Worm (Caenorhabditis elegans) whole organism, L3 larva: ENCODE results near the gene F43C11.3.

Source experiments
- ZK546.5 ChIP-seq: sonication (generic microtip); optimal IDR thresholded peaks from 2 replicates; lab custom pipeline; 2017; ENCODE audit warnings: missing biosample characterization, missing genetic modification characterization
- aly-2 ChIP-seq: fragments of 150-350 bp; optimal IDR thresholded peaks from 2 replicates; lab custom pipeline; 2014; ENCODE audit warnings: missing biosample characterization, missing genetic modification characterization
- ama-1 ChIP-seq: fragments of 150-350 bp; optimal IDR thresholded peaks from 2 replicates; lab custom pipeline; 2018
- ceh-16 ChIP-seq: sonication (generic microtip); optimal IDR thresholded peaks from 2 replicates; lab custom pipeline; 2017; ENCODE audit warnings: missing biosample characterization, missing genetic modification characterization
- ceh-28 ChIP-seq: fragments of 150-350 bp; optimal IDR thresholded peaks from 2 replicates; lab custom pipeline; 2014; ENCODE audit warnings: missing biosample characterization, missing genetic modification reagents, missing genetic modification characterization
- ceh-82 ChIP-seq: fragments of 150-350 bp; optimal IDR thresholded peaks from 2 replicates; lab custom pipeline; 2014; ENCODE audit warnings: missing biosample characterization, missing genetic modification characterization
- ceh-9 ChIP-seq: sonication (generic microtip); optimal IDR thresholded peaks from 2 replicates; lab custom pipeline; 2018; ENCODE audit warnings: missing biosample characterization, missing genetic modification characterization
- daf-12 ChIP-seq: fragments of 150-350 bp; optimal IDR thresholded peaks from 2 replicates; lab custom pipeline; 2014; ENCODE audit warnings: missing biosample characterization, missing genetic modification reagents, missing genetic modification characterization
- elt-1 ChIP-seq: fragments of 150-350 bp; optimal IDR thresholded peaks from 2 replicates; lab custom pipeline; 2014; ENCODE audit warnings: missing biosample characterization, missing genetic modification characterization
- elt-2 ChIP-seq: sonication (generic microtip); optimal IDR thresholded peaks from 2 replicates; lab custom pipeline; 2016; ENCODE audit warnings: missing genetic modification reagents, mild to moderate bottlenecking, missing genetic modification characterization, missing compliant biosample characterization
- eor-1 ChIP-seq, 2 experiments: fragments of 150-350 bp; optimal IDR thresholded peaks; 2 replicates each; lab custom pipeline; 2014 to 2018; ENCODE audit warnings: missing biosample characterization in 2 of 2, missing genetic modification characterization in 2 of 2
- fkh-10 ChIP-seq: sonication (generic microtip); optimal IDR thresholded peaks from 2 replicates; lab custom pipeline; 2017; ENCODE audit warnings: missing biosample characterization, missing genetic modification reagents, missing genetic modification characterization
- fkh-2 ChIP-seq: fragments of 150-350 bp; optimal IDR thresholded peaks from 2 replicates; lab custom pipeline; 2014; ENCODE audit warnings: missing biosample characterization, missing genetic modification reagents, missing genetic modification characterization
- fos-1 ChIP-seq: fragments of 150-350 bp; optimal IDR thresholded peaks from 2 replicates; lab custom pipeline; 2014; ENCODE audit warnings: missing biosample characterization, missing genetic modification characterization
- hmg-11 ChIP-seq: sonication (generic microtip); optimal IDR thresholded peaks from 2 replicates; lab custom pipeline; 2016; ENCODE audit warnings: missing genetic modification characterization, missing compliant biosample characterization
- jun-1 ChIP-seq: fragments of 150-350 bp; optimal IDR thresholded peaks from 2 replicates; lab custom pipeline; 2014; ENCODE audit warnings: missing biosample characterization, missing genetic modification reagents, missing genetic modification characterization
- lin-15B ChIP-seq: fragments of 150-350 bp; optimal IDR thresholded peaks from 2 replicates; lab custom pipeline; 2014; ENCODE audit warnings: missing biosample characterization, missing genetic modification characterization
- lsy-12 ChIP-seq: sonication (generic microtip); optimal IDR thresholded peaks from 2 replicates; lab custom pipeline; 2016; ENCODE audit warnings: mild to moderate bottlenecking, missing genetic modification characterization, missing compliant biosample characterization
- mdl-1 ChIP-seq: fragments of 150-350 bp; optimal IDR thresholded peaks from 2 replicates; lab custom pipeline; 2014; ENCODE audit warnings: missing biosample characterization, missing genetic modification characterization
- mml-1 ChIP-seq: fragments of 150-350 bp; sonication (generic microtip); optimal IDR thresholded peaks from 3 replicates; lab custom pipeline; 2014; ENCODE audit warnings: missing biosample characterization, missing genetic modification characterization
- nfya-1 ChIP-seq: sonication (generic microtip); optimal IDR thresholded peaks from 2 replicates; lab custom pipeline; 2017; ENCODE audit warnings: missing genetic modification characterization, mild to moderate bottlenecking, missing compliant biosample characterization, antibody characterized with exemption, moderate library complexity; ENCODE audit not compliant: insufficient read depth
- nhr-12 ChIP-seq: fragments of 150-350 bp; optimal IDR thresholded peaks from 2 replicates; lab custom pipeline; 2014; ENCODE audit warnings: missing biosample characterization, missing genetic modification characterization
- nhr-23 ChIP-seq: fragments of 150-350 bp; optimal IDR thresholded peaks from 2 replicates; lab custom pipeline; 2014; ENCODE audit warnings: missing biosample characterization, missing genetic modification reagents, missing genetic modification characterization
- nhr-237 ChIP-seq: fragments of 150-350 bp; optimal IDR thresholded peaks from 2 replicates; lab custom pipeline; 2014; ENCODE audit warnings: missing biosample characterization, missing genetic modification characterization
- nhr-25 ChIP-seq: sonication (generic microtip); optimal IDR thresholded peaks from 2 replicates; lab custom pipeline; 2017; ENCODE audit warnings: missing biosample characterization, missing genetic modification characterization
- nhr-43 ChIP-seq: sonication (generic microtip); optimal IDR thresholded peaks from 2 replicates; lab custom pipeline; 2016; ENCODE audit warnings: mild to moderate bottlenecking, missing genetic modification characterization, missing compliant biosample characterization; ENCODE audit not compliant: poor library complexity, severe bottlenecking
- nhr-67 ChIP-seq: fragments of 150-350 bp; optimal IDR thresholded peaks from 2 replicates; lab custom pipeline; 2014; ENCODE audit warnings: missing biosample characterization, missing genetic modification characterization
- nhr-76 ChIP-seq: fragments of 150-350 bp; sonication (generic microtip); optimal IDR thresholded peaks from 5 replicates; lab custom pipeline; 2014; ENCODE audit warnings: missing biosample characterization, missing genetic modification characterization
- nhr-77 ChIP-seq: fragments of 150-350 bp; optimal IDR thresholded peaks from 2 replicates; lab custom pipeline; 2014; ENCODE audit warnings: missing biosample characterization, missing genetic modification characterization
- pha-4 ChIP-seq: fragments of 150-350 bp; optimal IDR thresholded peaks from 2 replicates; lab custom pipeline; 2014; ENCODE audit warnings: missing biosample characterization, missing genetic modification reagents, missing genetic modification characterization
- pqm-1 ChIP-seq: fragments of 150-350 bp; optimal IDR thresholded peaks from 2 replicates; lab custom pipeline; 2017; ENCODE audit warnings: missing biosample characterization, missing genetic modification characterization, inconsistent platforms
- sea-2 ChIP-seq: fragments of 150-350 bp; sonication (generic microtip); optimal IDR thresholded peaks from 4 replicates; lab custom pipeline; 2014; ENCODE audit warnings: missing biosample characterization, missing genetic modification reagents, missing genetic modification characterization
- skn-1 ChIP-seq: fragments of 150-350 bp; optimal IDR thresholded peaks from 2 replicates; lab custom pipeline; 2014; ENCODE audit warnings: missing biosample characterization, missing genetic modification characterization
- snpc-4 ChIP-seq: fragments of 150-350 bp; optimal IDR thresholded peaks from 2 replicates; lab custom pipeline; 2014; ENCODE audit warnings: missing biosample characterization, missing genetic modification characterization
- unc-39 ChIP-seq: sonication (generic microtip); optimal IDR thresholded peaks from 4 replicates; lab custom pipeline; 2017; ENCODE audit warnings: missing biosample characterization, missing genetic modification characterization
- unc-62 ChIP-seq: fragments of 150-350 bp; sonication (generic microtip); optimal IDR thresholded peaks from 4 replicates; lab custom pipeline; 2014; ENCODE audit warnings: missing biosample characterization, missing genetic modification reagents, missing genetic modification characterization
- zag-1 ChIP-seq: fragments of 150-350 bp; optimal IDR thresholded peaks from 2 replicates; lab custom pipeline; 2014; ENCODE audit warnings: missing biosample characterization, missing genetic modification characterization
- ztf-4 ChIP-seq: fragments of 150-350 bp; optimal IDR thresholded peaks from 2 replicates; lab custom pipeline; 2014; ENCODE audit warnings: missing biosample characterization, missing genetic modification characterization

Gene F43C11.3

DNA sequence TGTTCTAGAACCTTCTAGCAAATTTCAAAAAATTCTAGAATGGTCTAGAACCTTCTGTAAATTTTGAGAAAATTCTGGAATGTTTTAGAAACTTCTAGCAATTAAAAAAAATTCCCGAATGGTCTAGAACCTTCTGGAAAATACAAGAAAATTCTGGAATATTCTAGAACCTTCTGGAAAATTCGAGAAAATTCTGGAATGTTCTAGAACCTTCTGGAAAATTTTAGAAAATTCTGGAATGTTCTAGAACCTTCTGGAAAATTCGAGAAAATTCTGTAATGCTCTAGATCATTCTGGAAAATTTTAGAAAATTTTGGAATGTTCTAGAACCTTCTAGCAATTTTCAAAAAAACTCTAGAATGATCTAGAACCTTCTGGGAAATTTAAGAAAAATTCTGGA is 22.6 kb upstream of the F43C11.3 start:
- no peak for TF ChIP-seq skn-1 (tag; lab: Kevin White, UChicago)
- no peak for TF ChIP-seq nhr-43
- no peak for TF ChIP-seq nhr-76 (tag; lab: Kevin White, UChicago)
- TF ChIP-seq unc-62 (GFP tag; lab: Kevin White, UChicago) = no peak
- TF ChIP-seq nhr-23 (tag; lab: Kevin White, UChicago) = no peak
- no peak for TF ChIP-seq fos-1
- no peak for TF ChIP-seq sea-2 (GFP tag; lab: Kevin White, UChicago)
- TF ChIP-seq fkh-10 (GFP tag; lab: Kevin White, UChicago) = no peak
- TF ChIP-seq aly-2 (tag; lab: Kevin White, UChicago) = no peak
- TF ChIP-seq jun-1 (tag; lab: Kevin White, UChicago) = no peak
- TF ChIP-seq ama-1 (lab: Kevin White, UChicago) = no peak

DNA sequence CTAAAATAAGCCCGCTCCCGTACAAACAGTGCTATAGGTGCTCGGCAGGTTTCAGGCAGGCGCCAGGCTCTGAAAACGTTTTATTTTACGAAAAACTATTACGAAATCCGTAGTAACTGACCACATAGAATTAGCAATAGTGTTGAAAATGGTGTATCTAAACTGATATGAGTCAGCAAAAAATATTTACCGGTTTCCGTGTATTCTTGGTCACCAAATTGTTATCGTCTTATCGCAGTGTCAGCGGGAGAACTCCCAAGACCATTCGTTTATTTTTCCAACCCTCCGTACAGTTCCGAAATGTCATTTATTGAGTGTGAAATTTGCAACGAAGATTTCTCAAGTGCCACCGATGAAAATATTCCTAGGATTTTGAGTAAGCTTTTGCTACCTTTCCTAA is 20.9 kb upstream of the F43C11.3 start, which contains the start of gene F43C11.8:
TSS of gene F43C11.8 (plus strand) at position 301 of the 400 bp plus-strand sequence.
- TF ChIP-seq unc-62 (GFP tag; lab: Kevin White, UChicago) (no peak), aly-2 (tag; lab: Kevin White, UChicago) (no peak), fos-1 (no peak)
- TF ChIP-seq, all 47 proteins: peak for 0

DNA sequence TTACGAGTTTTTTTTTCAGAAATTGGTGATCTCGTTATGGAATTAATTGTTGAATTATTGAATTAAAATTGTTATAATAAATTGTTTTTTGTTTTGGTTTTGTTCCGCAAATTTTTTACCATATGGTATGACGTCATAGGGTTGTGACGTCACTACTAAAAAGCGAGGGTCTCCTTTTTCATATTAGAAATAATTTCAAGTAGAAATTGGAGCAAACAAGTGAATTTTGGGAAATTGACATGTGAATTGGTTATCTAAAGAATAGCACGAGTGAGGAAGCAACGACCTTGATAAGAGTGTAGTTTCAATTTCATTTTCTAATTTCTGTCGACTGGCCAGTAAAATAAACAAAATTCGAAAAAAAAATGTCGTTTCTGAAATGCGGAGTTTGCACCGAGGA is 17.5 kb upstream of the F43C11.3 start, which contains the start of gene F43C11.7:
TSS of gene F43C11.7 (plus strand) at position 326 of the 400 bp plus-strand sequence.
- no peak for TF ChIP-seq nhr-237 (tag; lab: Kevin White, UChicago)
- peak; percentile 49 for TF ChIP-seq pqm-1
- peak; percentile 51 for TF ChIP-seq pha-4
- TF ChIP-seq mdl-1 (tag; lab: Kevin White, UChicago) = no peak
- TF ChIP-seq elt-2 (tag; lab: Kevin White, UChicago) = peak; percentile 87

DNA sequence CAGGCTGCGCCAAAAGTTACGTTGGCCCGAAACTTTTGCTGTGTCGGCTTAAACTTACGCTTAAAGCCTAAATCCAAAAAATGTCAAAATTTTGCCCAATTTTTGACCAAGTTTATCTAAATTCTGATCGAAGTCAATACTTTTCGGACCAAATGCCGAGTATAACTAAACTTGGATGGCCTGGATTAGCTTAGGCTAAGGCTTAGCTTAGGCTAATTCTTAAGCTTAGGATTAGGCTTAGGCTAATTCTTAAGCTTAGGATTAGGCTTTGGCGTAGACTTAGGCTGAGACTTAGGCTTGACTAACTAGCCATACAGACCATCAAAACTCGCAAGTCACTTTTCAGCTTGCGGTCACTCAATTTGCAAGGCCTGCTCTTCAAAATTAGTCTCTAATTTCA is 16.9 kb upstream of the F43C11.3 start:
- TF ChIP-seq ztf-4 (tag; lab: Kevin White, UChicago) (no peak), lin-15B (tag; lab: Kevin White, UChicago) (no peak), jun-1 (tag; lab: Kevin White, UChicago) (no peak), nhr-12 (tag; lab: Kevin White, UChicago) (no peak), zag-1 (tag; lab: Kevin White, UChicago) (no peak)

DNA sequence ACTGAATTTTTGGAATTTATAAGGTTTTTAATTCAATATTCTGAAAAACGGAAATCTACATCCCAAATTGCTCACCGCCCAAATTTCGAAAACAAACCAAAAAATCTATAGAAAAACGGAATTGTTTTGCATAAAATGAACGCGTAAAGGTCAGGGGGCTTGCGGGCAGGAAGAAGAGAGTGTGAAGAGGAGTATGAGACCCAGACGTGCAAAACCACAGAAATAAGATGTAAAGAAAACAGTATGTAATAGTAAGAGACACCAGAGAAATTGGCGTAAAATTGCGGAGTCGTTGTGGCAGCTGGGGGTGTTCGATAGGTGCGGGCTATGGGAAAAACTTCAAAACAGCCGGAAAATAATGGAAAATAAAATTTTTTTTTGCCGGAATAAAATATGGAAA is 12.1 kb upstream of the F43C11.3 start:
- TF ChIP-seq ceh-28 (tag; lab: Kevin White, UChicago) (no peak), hmg-11 (tag; lab: Kevin White, UChicago) (peak; percentile 42), elt-2 (tag; lab: Kevin White, UChicago) (peak; percentile 5), ceh-16 (tag; lab: Kevin White, UChicago) (peak; percentile 16), snpc-4 (tag; lab: Kevin White, UChicago) (no peak), nfya-1 (tag; lab: Kevin White, UChicago) (peak; percentile 14)
- TF ChIP-seq, all 47 proteins: peak for 4

DNA sequence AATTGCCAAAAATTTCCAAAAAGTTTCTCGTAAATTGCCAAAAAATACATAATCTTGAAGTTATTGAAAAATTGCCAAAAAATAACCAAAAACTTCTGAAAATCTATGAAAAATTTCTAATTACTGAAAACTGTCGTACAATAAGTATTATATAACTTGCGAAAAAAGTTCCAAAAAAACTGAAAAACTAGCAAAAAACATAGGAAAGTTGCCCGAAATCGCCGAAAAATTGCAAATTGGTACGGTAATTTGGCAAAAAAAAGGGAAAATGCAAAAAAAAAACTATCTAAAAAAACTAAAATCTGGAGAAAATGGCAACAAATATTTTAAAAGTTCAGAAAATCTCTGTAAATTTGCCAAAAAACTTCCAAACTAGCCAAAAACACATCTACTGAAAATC is 11.6 kb upstream of the F43C11.3 start, which contains the start of gene enri-1:
TSS of gene enri-1 (minus strand) at position 101 of the 400 bp plus-strand sequence.
- TF ChIP-seq ceh-16 (tag; lab: Kevin White, UChicago) = no peak

DNA sequence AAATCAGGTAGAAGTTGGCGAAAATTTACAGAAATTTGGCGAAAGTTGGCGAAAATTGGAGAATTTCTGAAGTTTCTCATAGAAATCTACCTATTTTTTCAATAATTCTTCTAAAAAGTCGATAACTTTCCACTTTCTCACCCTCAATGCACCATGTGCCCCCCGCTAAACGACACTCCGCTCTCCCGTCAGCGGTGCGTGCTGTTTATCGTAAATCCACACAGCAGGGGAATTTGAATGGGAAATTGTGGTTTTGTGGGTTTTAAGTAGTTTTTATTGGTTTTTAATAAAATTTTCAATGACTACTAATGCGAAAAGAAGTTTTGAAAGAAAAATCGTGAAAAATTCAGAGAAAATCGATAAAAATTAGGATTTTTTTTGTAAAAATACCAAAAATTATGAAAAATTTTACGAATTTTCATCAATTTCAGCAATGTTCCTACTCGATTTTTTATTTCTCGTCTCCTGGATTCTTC is 11.1 kb upstream of the F43C11.3 start, which contains the start of gene F43C11.6:
TSS of gene F43C11.6 (plus strand) at position 426 of the 476 bp plus-strand sequence.
- TF ChIP-seq unc-39 (tag; lab: Kevin White, UChicago) = no peak
- TF ChIP-seq nhr-76 (tag; lab: Kevin White, UChicago) = no peak
- TF ChIP-seq ceh-9 (tag; lab: Kevin White, UChicago) = no peak
- no peak for TF ChIP-seq ceh-82 (tag; lab: Kevin White, UChicago)
- TF ChIP-seq mml-1 (tag; lab: Kevin White, UChicago) = no peak
- no peak for TF ChIP-seq hmg-11 (tag; lab: Kevin White, UChicago)
- TF ChIP-seq unc-62 (GFP tag; lab: Kevin White, UChicago) = no peak
- TF ChIP-seq ZK546.5 = no peak
- no peak for TF ChIP-seq snpc-4 (tag; lab: Kevin White, UChicago)
- TF ChIP-seq nhr-25 (tag; lab: Kevin White, UChicago) = no peak
- no peak for TF ChIP-seq zag-1 (tag; lab: Kevin White, UChicago)
- no peak for TF ChIP-seq nhr-67
- no peak for TF ChIP-seq eor-1 (tag; optimal IDR thresholded peaks at IDR 0.05; lab: Kevin White, UChicago)
- TF ChIP-seq aly-2 (tag; lab: Kevin White, UChicago) = no peak
- no peak for TF ChIP-seq lsy-12 (tag; lab: Kevin White, UChicago)
- TF ChIP-seq nhr-43 = no peak
- TF ChIP-seq fos-1 = no peak
- no peak for TF ChIP-seq mdl-1 (tag; lab: Kevin White, UChicago)
- TF ChIP-seq elt-2 (tag; lab: Kevin White, UChicago) = peak; percentile 21
- no peak for TF ChIP-seq sea-2 (GFP tag; lab: Kevin White, UChicago)
- TF ChIP-seq nhr-237 (tag; lab: Kevin White, UChicago) = no peak
- TF ChIP-seq nhr-77 (tag; lab: Kevin White, UChicago) = no peak
- TF ChIP-seq lin-15B (tag; lab: Kevin White, UChicago) = peak; percentile 63
- TF ChIP-seq daf-12 (tag; lab: Kevin White, UChicago) = no peak
- no peak for TF ChIP-seq elt-1 (tag; lab: Kevin White, UChicago)
- peak; percentile 9 for TF ChIP-seq nhr-23 (tag; lab: Kevin White, UChicago)
- TF ChIP-seq pha-4 = peak; percentile 59
- TF ChIP-seq jun-1 (tag; lab: Kevin White, UChicago) = no peak
- no peak for TF ChIP-seq fkh-2 (tag; lab: Kevin White, UChicago)
